Worm (Caenorhabditis elegans) whole organism, midembryonic: ENCODE measurements around the gene F55C12.2.

ENCODE experiments used
- T22C8.4 ChIP-seq: fragments of 200-800 bp; sonication (Bioruptor generic); IDR thresholded peaks from 2 replicates; pipeline ENCODE4 v1.3.6; 2022; ENCODE audit warnings: missing genetic modification characterization, missing compliant biosample characterization
- cog-1 ChIP-seq: sonication (generic microtip); optimal IDR thresholded peaks from 2 replicates; lab custom pipeline; 2016; ENCODE audit warnings: missing genetic modification characterization, missing compliant biosample characterization
- flt-1 ChIP-seq: fragments of 200-800 bp; sonication (Bioruptor generic); IDR thresholded peaks from 2 replicates; pipeline ENCODE4 v1.3.6; 2022; ENCODE audit warnings: missing genetic modification characterization, missing compliant biosample characterization
- klf-2 ChIP-seq: fragments of 200-800 bp; sonication (Bioruptor generic); conservative IDR thresholded peaks from 2 replicates; pipeline ENCODE4 v1.3.6; 2022; ENCODE audit warnings: missing genetic modification reagents, missing genetic modification characterization, missing compliant biosample characterization
- med-1 ChIP-seq: sonication (generic microtip); optimal IDR thresholded peaks from 2 replicates; lab custom pipeline; 2017; ENCODE audit warnings: missing genetic modification characterization, mild to moderate bottlenecking, missing compliant biosample characterization, antibody characterized with exemption, missing genetic modification reagents; ENCODE audit not compliant: insufficient read depth
- ref-1 ChIP-seq: fragments of 200-800 bp; sonication (Bioruptor generic); conservative IDR thresholded peaks from 2 replicates; pipeline ENCODE4 v1.3.6; 2022; ENCODE audit warnings: missing genetic modification reagents, missing genetic modification characterization, missing compliant biosample characterization
- ztf-29 ChIP-seq: fragments of 200-800 bp; sonication (Bioruptor generic); IDR thresholded peaks from 2 replicates; pipeline ENCODE4 v1.3.6; 2022; ENCODE audit warnings: missing genetic modification reagents, missing genetic modification characterization, missing compliant biosample characterization

DNA sequence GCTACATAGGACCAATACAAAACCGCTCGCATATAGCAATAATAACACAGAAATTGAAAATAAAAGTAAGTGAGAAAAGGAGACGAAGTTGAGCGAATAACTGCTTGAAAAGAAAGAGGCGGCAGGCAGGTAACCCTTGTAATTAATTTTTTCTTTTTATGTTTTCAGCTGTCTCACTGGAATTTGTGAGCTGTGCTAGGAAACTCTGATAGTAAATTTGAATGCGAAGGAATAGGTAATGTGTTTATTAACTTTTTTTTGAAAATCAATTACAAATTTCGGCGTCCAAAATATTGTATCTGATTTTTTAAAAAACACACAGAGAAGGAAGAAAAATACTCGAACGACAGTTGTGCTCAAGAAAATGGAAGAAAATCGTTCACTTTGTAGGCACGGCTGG is 24.6 kb upstream of the F55C12.2 start, which contains the start of gene H41C03.2:
- no peak for TF ChIP-seq med-1 (GFP tag; lab: Kevin White, UChicago)
- TF ChIP-seq ztf-29 (GFP tag; lab: Robert Waterston, UW), result no peak
- no peak for TF ChIP-seq klf-2 (GFP tag; lab: Robert Waterston, UW)
- no peak for TF ChIP-seq ref-1 (GFP tag; lab: Robert Waterston, UW)
- TF ChIP-seq T22C8.4 (GFP tag; lab: Robert Waterston, UW), result no peak
- no peak for TF ChIP-seq flt-1 (GFP tag; lab: Robert Waterston, UW)
- no peak for TF ChIP-seq cog-1 (tag; lab: Kevin White, UChicago)
